Worm (Caenorhabditis elegans) whole organism, L4 larva: ENCODE results near the gene str-214.
A peak's percentile ranks its signal among the peaks of the same experiment; 100 is the strongest.

ENCODE experiments used
- D1046.2 ChIP-seq: fragments of 200-800 bp; sonication (Bioruptor generic); IDR thresholded peaks from 2 replicates; pipeline ENCODE4 v1.3.6; 2022; ENCODE audit warnings: missing genetic modification characterization, missing compliant biosample characterization
- F37D6.2 ChIP-seq: sonication (generic microtip); optimal IDR thresholded peaks from 2 replicates; lab custom pipeline; 2016; ENCODE audit warnings: mild to moderate bottlenecking, missing genetic modification characterization, missing compliant biosample characterization
- F44E2.7 ChIP-seq: fragments of 200-800 bp; sonication (Bioruptor generic); IDR thresholded peaks from 2 replicates; pipeline ENCODE4 v2.1.2; 2022; ENCODE audit warnings: missing genetic modification characterization, missing compliant biosample characterization
- F49E8.2 ChIP-seq: sonication (generic microtip); optimal IDR thresholded peaks from 2 replicates; lab custom pipeline; 2016; ENCODE audit warnings: missing compliant biosample characterization, mild to moderate bottlenecking, missing genetic modification characterization, borderline replicate concordance
- R02D3.7 ChIP-seq: fragments of 150-350 bp; sonication (generic microtip); optimal IDR thresholded peaks from 3 replicates; lab custom pipeline; 2014; ENCODE audit warnings: missing biosample characterization, missing genetic modification characterization
- T20F7.1 ChIP-seq: fragments of 200-800 bp; sonication (Bioruptor generic); optimal IDR thresholded peaks from 2 replicates; lab custom pipeline; 2018; ENCODE audit warnings: mild to moderate bottlenecking, missing genetic modification characterization, missing compliant biosample characterization
- T26A8.4 ChIP-seq: fragments of 200-800 bp; sonication (Bioruptor generic); IDR thresholded peaks from 2 replicates; pipeline ENCODE4 v1.3.6; 2022; ENCODE audit warnings: missing genetic modification characterization, missing compliant biosample characterization
- Y105C5A.15 ChIP-seq: fragments of 200-800 bp; sonication (Bioruptor generic); IDR thresholded peaks from 2 replicates; pipeline ENCODE4 v1.3.6; 2022; ENCODE audit warnings: missing genetic modification characterization, missing compliant biosample characterization
- Y48G9A.11 ChIP-seq: fragments of 200-800 bp; sonication (Bioruptor generic); IDR thresholded peaks from 2 replicates; pipeline ENCODE4 v1.3.6; 2022; ENCODE audit warnings: missing genetic modification reagents, missing genetic modification characterization, missing compliant biosample characterization
- Y5F2A.4 ChIP-seq: fragments of 200-800 bp; sonication (Bioruptor generic); optimal IDR thresholded peaks from 2 replicates; lab custom pipeline; 2018; ENCODE audit warnings: mild to moderate bottlenecking, missing genetic modification characterization, missing compliant biosample characterization
- aha-1 ChIP-seq: fragments of 150-350 bp; peaks from one replicate; lab custom pipeline; 2014; ENCODE audit warnings: missing biosample characterization, missing genetic modification characterization
- aly-2 ChIP-seq: sonication (generic microtip); optimal IDR thresholded peaks from 2 replicates; lab custom pipeline; 2018; ENCODE audit warnings: missing biosample characterization, missing genetic modification characterization
- ama-1 ChIP-seq: fragments of 150-350 bp; optimal IDR thresholded peaks from 2 replicates; lab custom pipeline; 2014; ENCODE audit warnings: inconsistent platforms, mixed read lengths
- ceh-82 ChIP-seq: sonication (generic microtip); optimal IDR thresholded peaks from 2 replicates; lab custom pipeline; 2017; ENCODE audit warnings: missing biosample characterization, missing genetic modification characterization
- ces-1 ChIP-seq: fragments of 150-350 bp; sonication (generic microtip); optimal IDR thresholded peaks from 4 replicates; lab custom pipeline; 2014; ENCODE audit warnings: missing biosample characterization, missing genetic modification reagents, missing genetic modification characterization
- cey-2 ChIP-seq: sonication (generic microtip); optimal IDR thresholded peaks from 3 replicates; lab custom pipeline; 2017; ENCODE audit warnings: missing genetic modification characterization, mild to moderate bottlenecking, missing compliant biosample characterization, antibody characterized with exemption, borderline replicate concordance; ENCODE audit not compliant: insufficient read depth
- dmd-6 ChIP-seq: fragments of 200-800 bp; sonication (Bioruptor generic); IDR thresholded peaks from 2 replicates; pipeline ENCODE4 v1.3.6; 2022; ENCODE audit warnings: missing genetic modification reagents, missing genetic modification characterization, missing compliant biosample characterization
- duxl-1 ChIP-seq: sonication (generic microtip); optimal IDR thresholded peaks from 2 replicates; lab custom pipeline; 2016; ENCODE audit warnings: mild to moderate bottlenecking, missing genetic modification characterization, moderate library complexity, missing compliant biosample characterization; ENCODE audit not compliant: poor library complexity
- dve-1 ChIP-seq: sonication (generic microtip); optimal IDR thresholded peaks from 2 replicates; lab custom pipeline; 2017; ENCODE audit warnings: antibody characterized with exemption, mild to moderate bottlenecking, missing genetic modification characterization, missing compliant biosample characterization; ENCODE audit not compliant: insufficient read depth
- egl-27 ChIP-seq: sonication (generic microtip); optimal IDR thresholded peaks from 3 replicates; lab custom pipeline; 2017; ENCODE audit warnings: missing biosample characterization, missing genetic modification reagents, missing genetic modification characterization
- gei-8 ChIP-seq: fragments of 200-800 bp; sonication (Bioruptor generic); optimal IDR thresholded peaks from 2 replicates; lab custom pipeline; 2018; ENCODE audit warnings: mild to moderate bottlenecking, missing genetic modification characterization, missing compliant biosample characterization
- hlh-30 ChIP-seq: sonication (generic microtip); optimal IDR thresholded peaks from 2 replicates; lab custom pipeline; 2017; ENCODE audit warnings: antibody characterized with exemption, mild to moderate bottlenecking, missing genetic modification characterization, missing compliant biosample characterization; ENCODE audit not compliant: insufficient read depth
- hmg-1.1 ChIP-seq: fragments of 200-800 bp; sonication (Bioruptor generic); IDR thresholded peaks from 2 replicates; pipeline ENCODE4 v1.3.6; 2022; ENCODE audit warnings: missing genetic modification reagents, missing genetic modification characterization, missing compliant biosample characterization
- lim-7 ChIP-seq: fragments of 200-800 bp; sonication (Bioruptor generic); IDR thresholded peaks from 2 replicates; pipeline ENCODE4 v1.3.6; 2022; ENCODE audit warnings: missing genetic modification characterization, missing compliant biosample characterization
- lin-1 ChIP-seq: fragments of 200-800 bp; sonication (Bioruptor generic); IDR thresholded peaks from 2 replicates; pipeline ENCODE4 v1.3.6; 2022; ENCODE audit warnings: missing genetic modification reagents, missing genetic modification characterization, missing compliant biosample characterization
- lin-39 ChIP-seq: fragments of 150-350 bp; optimal IDR thresholded peaks from 2 replicates; lab custom pipeline; 2014; ENCODE audit warnings: missing biosample characterization, missing genetic modification reagents, missing genetic modification characterization
- lsy-2 ChIP-seq, 2 experiments: fragments of 150-350 bp in 1 of 2; sonication (generic microtip) in 1 of 2; optimal IDR thresholded peaks; 2 replicates each; lab custom pipeline; 2014 to 2017; ENCODE audit warnings: missing biosample characterization in 2 of 2, missing genetic modification characterization in 2 of 2
- mdl-1 ChIP-seq, 2 experiments: fragments of 150-350 bp in 1 of 2; sonication (generic microtip) in 1 of 2; optimal IDR thresholded peaks; 2 replicates each; lab custom pipeline; 2014 to 2017; ENCODE audit warnings: missing biosample characterization in 2 of 2, missing genetic modification characterization in 2 of 2
- mdt-29 ChIP-seq: fragments of 200-800 bp; sonication (Bioruptor generic); IDR thresholded peaks from 2 replicates; pipeline ENCODE4 v1.3.6; 2022; ENCODE audit warnings: missing genetic modification reagents, missing genetic modification characterization, missing compliant biosample characterization
- mxl-2 ChIP-seq: fragments of 200-800 bp; sonication (Bioruptor generic); conservative IDR thresholded peaks from 2 replicates; pipeline ENCODE4 v1.3.6; 2022; ENCODE audit warnings: missing genetic modification reagents, missing genetic modification characterization, missing compliant biosample characterization
- nhr-10 ChIP-seq: fragments of 150-350 bp; optimal IDR thresholded peaks from 2 replicates; lab custom pipeline; 2014; ENCODE audit warnings: missing biosample characterization, missing genetic modification characterization
- nhr-102 ChIP-seq: sonication (generic microtip); optimal IDR thresholded peaks from 2 replicates; lab custom pipeline; 2016; ENCODE audit warnings: mild to moderate bottlenecking, missing genetic modification characterization, moderate library complexity, missing compliant biosample characterization
- nhr-237 ChIP-seq: sonication (generic microtip); optimal IDR thresholded peaks from 2 replicates; lab custom pipeline; 2017; ENCODE audit warnings: missing biosample characterization, missing genetic modification characterization
- nhr-25 ChIP-seq: sonication (generic microtip); optimal IDR thresholded peaks from 2 replicates; lab custom pipeline; 2017; ENCODE audit warnings: missing genetic modification characterization, mild to moderate bottlenecking, missing compliant biosample characterization, antibody characterized with exemption, moderate library complexity, borderline replicate concordance; ENCODE audit not compliant: insufficient read depth
- nhr-41 ChIP-seq: fragments of 200-800 bp; sonication (Bioruptor generic); IDR thresholded peaks from 2 replicates; pipeline ENCODE4 v1.3.6; 2022; ENCODE audit warnings: missing genetic modification reagents, missing genetic modification characterization, missing compliant biosample characterization
- nhr-42 ChIP-seq: fragments of 200-800 bp; sonication (Bioruptor generic); IDR thresholded peaks from 2 replicates; pipeline ENCODE4 v1.3.6; 2022; ENCODE audit warnings: missing genetic modification characterization, missing compliant biosample characterization
- nhr-6 ChIP-seq: fragments of 150-350 bp; optimal IDR thresholded peaks from 2 replicates; lab custom pipeline; 2014; ENCODE audit warnings: missing biosample characterization, missing genetic modification characterization
- nhr-77 ChIP-seq: fragments of 150-350 bp; optimal IDR thresholded peaks from 2 replicates; lab custom pipeline; 2014; ENCODE audit warnings: missing biosample characterization, missing genetic modification characterization
- saeg-2 ChIP-seq: fragments of 200-800 bp; sonication (Bioruptor generic); IDR thresholded peaks from 2 replicates; pipeline ENCODE4 v1.3.6; 2022; ENCODE audit warnings: missing genetic modification reagents, missing genetic modification characterization, missing compliant biosample characterization
- sdz-12 ChIP-seq: fragments of 200-800 bp; sonication (Bioruptor generic); optimal IDR thresholded peaks from 2 replicates; lab custom pipeline; 2018; ENCODE audit warnings: mild to moderate bottlenecking, missing genetic modification characterization, missing compliant biosample characterization
- spr-1 ChIP-seq: sonication (generic microtip); optimal IDR thresholded peaks from 2 replicates; lab custom pipeline; 2016; ENCODE audit warnings: mild to moderate bottlenecking, missing genetic modification characterization, missing compliant biosample characterization
- spr-3 ChIP-seq: fragments of 200-800 bp; sonication (Bioruptor generic); optimal IDR thresholded peaks from 2 replicates; lab custom pipeline; 2018; ENCODE audit warnings: mild to moderate bottlenecking, missing genetic modification characterization, missing compliant biosample characterization
- tra-1 ChIP-seq: fragments of 200-800 bp; sonication (Bioruptor generic); IDR thresholded peaks from 2 replicates; pipeline ENCODE4 v1.3.6; 2022; ENCODE audit warnings: missing genetic modification reagents, missing genetic modification characterization, missing compliant biosample characterization
- unc-39 ChIP-seq: sonication (generic microtip); optimal IDR thresholded peaks from 2 replicates; lab custom pipeline; 2017; ENCODE audit warnings: missing biosample characterization, missing genetic modification characterization
- unc-62 ChIP-seq, 3 experiments: fragments of 150-350 bp in 1 of 3; sonication (generic microtip); optimal IDR thresholded peaks in 2 of 3; peaks in 1 of 3; 1 replicate in 1 of 3; 2 replicates in 2 of 3; lab custom pipeline; 2014 to 2017; ENCODE audit warnings: missing biosample characterization in 3 of 3, missing genetic modification characterization in 3 of 3, missing genetic modification reagents in 3 of 3, missing genotype in 1 of 3
- vab-7 ChIP-seq: fragments of 200-800 bp; sonication (Bioruptor generic); IDR thresholded peaks from 2 replicates; pipeline ENCODE4 v1.3.6; 2022; ENCODE audit warnings: missing genetic modification reagents, missing genetic modification characterization, missing compliant biosample characterization
- zag-1 ChIP-seq: fragments of 150-350 bp; optimal IDR thresholded peaks from 2 replicates; lab custom pipeline; 2014; ENCODE audit warnings: missing biosample characterization, missing genetic modification characterization
- zfp-2 ChIP-seq: sonication (generic microtip); optimal IDR thresholded peaks from 2 replicates; lab custom pipeline; 2016; ENCODE audit warnings: mild to moderate bottlenecking, missing genetic modification characterization, missing compliant biosample characterization
- zfp-3 ChIP-seq: fragments of 200-800 bp; sonication (Bioruptor generic); conservative IDR thresholded peaks from 2 replicates; pipeline ENCODE4 v1.3.6; 2022; ENCODE audit warnings: missing genetic modification reagents, missing genetic modification characterization, missing compliant biosample characterization
- zip-11 ChIP-seq: fragments of 200-800 bp; sonication (Bioruptor generic); IDR thresholded peaks from 2 replicates; pipeline ENCODE4 v1.3.6; 2022; ENCODE audit warnings: missing genetic modification characterization, missing compliant biosample characterization

The str-214 gene

DNA sequence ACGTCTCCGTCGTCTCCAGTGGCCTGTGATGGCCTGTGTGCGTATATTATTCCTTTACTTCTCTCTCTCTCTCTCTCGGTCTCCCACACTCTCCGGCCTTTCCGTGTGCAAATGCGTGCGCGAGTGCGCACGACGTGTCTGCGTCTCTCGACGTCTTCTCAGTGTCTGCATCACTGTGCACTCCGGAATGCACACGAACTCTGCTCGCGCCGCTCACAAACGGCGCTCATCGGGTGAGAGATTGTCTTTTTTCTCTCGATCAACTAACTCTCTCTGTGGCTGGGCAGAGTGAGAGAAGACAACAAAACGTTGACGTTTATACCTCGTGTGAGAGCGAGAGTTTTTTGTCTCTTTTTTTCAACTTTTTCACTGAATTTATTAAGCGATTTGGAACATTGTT, 40.8 kb downstream of the str-214 start (continued):
- TF ChIP-seq F37D6.2 (tag; lab: Kevin White, UChicago) (peak; percentile 64), lsy-2 (tag; optimal IDR thresholded peaks at IDR 0.05; lab: Kevin White, UChicago) (peak; percentile 64 to 85), ces-1 (GFP tag; lab: Kevin White, UChicago) (no peak), T26A8.4 (GFP tag; lab: Robert Waterston, UW) (peak; percentile 72; the same call in 1 of the 2 replicates), dve-1 (tag; lab: Kevin White, UChicago) (peak; percentile 96), nhr-41 (GFP tag; lab: Robert Waterston, UW) (no peak), nhr-6 (tag; lab: Kevin White, UChicago) (peak; percentile 79), aly-2 (tag; lab: Kevin White, UChicago) (no peak), lim-7 (GFP tag; lab: Robert Waterston, UW) (no peak), T20F7.1 (GFP tag; lab: Kevin White, UChicago) (no peak), Y5F2A.4 (GFP tag; lab: Kevin White, UChicago) (no peak), nhr-10 (peak; percentile 84), lin-39 (tag; lab: Kevin White, UChicago) (no peak), nhr-237 (no peak), hlh-30 (tag; lab: Kevin White, UChicago) (peak; percentile 94), Y48G9A.11 (GFP tag; lab: Robert Waterston, UW) (no peak), zfp-2 (peak; percentile 8), mdt-29 (GFP tag; lab: Robert Waterston, UW) (no peak), zfp-3 (GFP tag; lab: Robert Waterston, UW) (no peak; the same call in 1 of the 2 replicates), mxl-2 (peak; percentile 45; the same call in 1 of the 2 replicates), vab-7 (GFP tag; lab: Robert Waterston, UW) (peak; percentile 70), cey-2 (tag; lab: Kevin White, UChicago) (no peak), unc-39 (tag; lab: Kevin White, UChicago) (no peak), spr-3 (peak; percentile 31), lin-1 (peak; percentile 90), spr-1 (tag; lab: Kevin White, UChicago) (peak; percentile 74), egl-27 (no peak), mdl-1 (tag; optimal IDR thresholded peaks at IDR 0.05; lab: Kevin White, UChicago) (peak; percentile 85 to 96), dmd-6 (GFP tag; lab: Robert Waterston, UW) (peak; percentile 96), nhr-77 (tag; lab: Kevin White, UChicago) (peak; percentile 93), unc-62 (GFP tag; optimal IDR thresholded peaks at IDR 0.05 in 1 of 2; lab: Kevin White, UChicago) (peak in 1 of 2 experiments; percentile 97), unc-62 (tag; optimal IDR thresholded peaks at IDR 0.05; lab: Kevin White, UChicago) (no peak), nhr-42 (GFP tag; lab: Robert Waterston, UW) (peak; percentile 57; the same call in 1 of the 2 replicates), aha-1 (tag; lab: Kevin White, UChicago) (peak; percentile 99), R02D3.7 (tag; lab: Kevin White, UChicago) (no peak), nhr-25 (tag; lab: Kevin White, UChicago) (peak; percentile 50), ama-1 (no peak), zag-1 (no peak), F44E2.7 (GFP tag; lab: Robert Waterston, UW) (no peak), hmg-1.1 (GFP tag; lab: Robert Waterston, UW) (peak; percentile 98), sdz-12 (GFP tag; lab: Kevin White, UChicago) (peak; percentile 47), F49E8.2 (tag; lab: Kevin White, UChicago) (no peak), saeg-2 (GFP tag; lab: Robert Waterston, UW) (peak; percentile 83; the same call in 1 of the 2 replicates), gei-8 (GFP tag; lab: Kevin White, UChicago) (peak; percentile 48), ceh-82 (tag; lab: Kevin White, UChicago) (no peak), tra-1 (GFP tag; lab: Robert Waterston, UW) (peak; percentile 92), nhr-102 (peak; percentile 75), D1046.2 (no peak), zip-11 (no peak), duxl-1 (tag; lab: Kevin White, UChicago) (peak; percentile 81), Y105C5A.15 (no peak)
